Worm (Caenorhabditis elegans): Measurements from ENCODE around the gene wrk-1.

DNA sequence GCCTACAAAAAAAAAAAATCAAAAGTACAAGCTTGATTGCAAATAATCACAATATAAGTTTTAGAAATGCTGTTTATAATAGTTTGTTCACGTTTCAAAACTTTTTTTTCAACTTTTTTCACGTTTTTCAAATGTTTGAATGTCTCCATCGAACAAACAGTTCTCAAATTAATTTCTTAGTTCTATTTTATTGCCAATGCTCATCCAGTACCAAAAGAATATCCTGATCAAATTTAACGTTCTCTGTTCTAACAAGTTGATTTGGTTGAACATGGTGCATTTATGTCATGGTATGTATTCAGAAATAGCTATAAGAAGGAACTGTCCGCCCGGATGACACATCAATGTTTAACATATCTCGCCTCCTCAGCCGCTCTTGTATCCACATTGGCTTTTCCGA lies 40.0 kb upstream of the wrk-1 start, which contains the start of gene kin-9:
- TF ChIP-seq lin-39 (tag; optimal IDR thresholded peaks at IDR 0.05), result no peak
- TF ChIP-seq snpc-4 (tag; optimal IDR thresholded peaks at IDR 0.05), result no peak
- no peak for TF ChIP-seq pqm-1 (tag; optimal IDR thresholded peaks at IDR 0.05)
- no peak for TF ChIP-seq mef-2 (tag; optimal IDR thresholded peaks at IDR 0.05)
- no peak for TF ChIP-seq elt-3 (tag; optimal IDR thresholded peaks at IDR 0.05)
- TF ChIP-seq aly-2 (tag; optimal IDR thresholded peaks at IDR 0.05), result no peak
